Fruit fly (Drosophila melanogaster) Kc167 (cell line): ENCODE measurements around the gene sud1.

Source experiments
- Sin3A ChIP-seq: fragments of >200 bp; optimal IDR thresholded peaks from 2 replicates; lab custom pipeline; 2018; ENCODE audit warnings: missing external identifiers
- h ChIP-seq: fragments of >200 bp; optimal IDR thresholded peaks from 3 replicates; lab custom pipeline; 2018; ENCODE audit warnings: missing external identifiers
- insv ChIP-seq: fragments of >200 bp; optimal IDR thresholded peaks from 3 replicates; lab custom pipeline; 2018; ENCODE audit warnings: missing external identifiers
- psq ChIP-seq: fragments of >200 bp; optimal IDR thresholded peaks from 2 replicates; lab custom pipeline; 2017; ENCODE audit warnings: missing external identifiers

DNA sequence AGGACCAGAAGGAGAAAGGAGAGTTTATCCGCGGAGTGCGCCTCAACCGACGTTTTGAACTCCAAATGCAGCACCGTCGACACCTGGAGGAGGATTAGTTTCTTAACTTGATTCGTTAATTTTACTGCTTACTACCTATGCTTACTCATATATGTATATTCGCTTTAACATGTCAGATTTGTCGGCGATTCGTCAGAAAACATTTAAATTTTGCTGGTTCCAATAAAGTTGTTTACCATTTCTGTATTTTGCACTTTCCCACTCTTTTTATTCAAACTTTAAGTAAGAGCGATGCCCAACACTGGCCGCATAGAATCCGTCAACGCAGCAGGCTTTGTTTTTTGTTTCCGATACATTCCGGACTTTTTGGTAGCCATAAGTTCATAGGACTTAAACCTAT, 7.3 kb upstream of the sud1 start, which contains the start of gene Trf4-2:
- TF ChIP-seq insv (no peak), h (lab: Kevin White, UChicago) (no peak), psq (lab: Kevin White, UChicago) (no peak), Sin3A (lab: Kevin White, UChicago) (no peak)
